Worm (Caenorhabditis elegans) whole organism, mixed stage, embryonic: Measurements from ENCODE around the gene F10E9.11.

Experiments used
- blmp-1 ChIP-seq: fragments of 150-350 bp; optimal IDR thresholded peaks from 2 replicates; lab custom pipeline; 2014; ENCODE audit warnings: missing biosample characterization, missing genetic modification characterization
- ceh-83 ChIP-seq: fragments of 200-800 bp; sonication (Bioruptor generic); optimal IDR thresholded peaks from 2 replicates; lab custom pipeline; 2018; ENCODE audit warnings: mild to moderate bottlenecking, missing genetic modification characterization, missing compliant biosample characterization
- cnd-1 ChIP-seq: fragments of 200-800 bp; sonication (Bioruptor generic); optimal IDR thresholded peaks from 2 replicates; lab custom pipeline; 2018; ENCODE audit warnings: mild to moderate bottlenecking, missing genetic modification characterization, missing compliant biosample characterization
- elt-3 ChIP-seq: fragments of 150-350 bp; optimal IDR thresholded peaks from 2 replicates; lab custom pipeline; 2014; ENCODE audit warnings: missing biosample characterization, missing genetic modification characterization

- no peak for TF ChIP-seq cnd-1 (tag; lab: Kevin White, UChicago)
- no peak for TF ChIP-seq elt-3 (tag; lab: Kevin White, UChicago)
- no peak for TF ChIP-seq blmp-1
- no peak for TF ChIP-seq ceh-83 (GFP tag; lab: Kevin White, UChicago)
Measured at ce11 chrIII:8358213-8358672, 39.2 kb upstream of the F10E9.11 start, which contains the start of the genes R05D3.8 and rfp-1.
